Fruit fly (Drosophila melanogaster) whole organism, embryonic: ENCODE results near the gene Pxd.

ENCODE experiments used
- Antp ChIP-seq: fragments of 200-800 bp; sonication (Bioruptor generic); optimal IDR thresholded peaks from 3 replicates; lab custom pipeline; 2016; ENCODE audit warnings: missing biosample characterization, missing genetic modification characterization
- Atf-2 ChIP-seq: fragments of 200-800 bp; sonication (Bioruptor generic); optimal IDR thresholded peaks from 2 replicates; lab custom pipeline; 2016; ENCODE audit warnings: missing biosample characterization, missing genetic modification characterization
- Atf6 ChIP-seq: fragments of 200-800 bp; sonication (Bioruptor generic); IDR thresholded peaks from 2 replicates; pipeline ENCODE4 v1.3.6; 2022; ENCODE audit warnings: missing biosample characterization, missing genetic modification characterization
- B-H2 ChIP-seq: fragments of 200-800 bp; sonication (Bioruptor generic); optimal IDR thresholded peaks from 2 replicates; lab custom pipeline; 2018; ENCODE audit warnings: missing biosample characterization, mild to moderate bottlenecking, missing genetic modification characterization
- CG10366 ChIP-seq: fragments of 200-800 bp; sonication (Bioruptor generic); IDR thresholded peaks from 2 replicates; pipeline ENCODE4 v1.3.6; 2022; ENCODE audit warnings: missing biosample characterization, missing genetic modification characterization
- CG1233 ChIP-seq: fragments of 200-800 bp; sonication (Bioruptor generic); optimal IDR thresholded peaks from 4 replicates; lab custom pipeline; 2018; ENCODE audit warnings: missing biosample characterization, mild to moderate bottlenecking, missing genetic modification characterization
- CG14014 ChIP-seq: fragments of 200-800 bp; sonication (Bioruptor generic); IDR thresholded peaks from 2 replicates; pipeline ENCODE4 v1.3.6; 2022; ENCODE audit warnings: missing biosample characterization, missing genetic modification characterization
- CG15073 ChIP-seq: fragments of 200-800 bp; sonication (Bioruptor generic); optimal IDR thresholded peaks from 2 replicates; lab custom pipeline; 2016; ENCODE audit warnings: missing biosample characterization, missing genetic modification characterization
- CG15601 ChIP-seq: fragments of 200-800 bp; sonication (Bioruptor generic); optimal IDR thresholded peaks from 3 replicates; lab custom pipeline; 2019; ENCODE audit warnings: missing biosample characterization, mild to moderate bottlenecking, missing genetic modification characterization, moderate library complexity
- CG17912 ChIP-seq: fragments of 200-800 bp; sonication (Bioruptor generic); optimal IDR thresholded peaks from 2 replicates; lab custom pipeline; 2018; ENCODE audit warnings: missing biosample characterization, mild to moderate bottlenecking, missing genetic modification characterization
- CG30403 ChIP-seq: fragments of 200-800 bp; sonication (Bioruptor generic); optimal IDR thresholded peaks from 3 replicates; lab custom pipeline; 2016; ENCODE audit warnings: missing biosample characterization, missing genetic modification characterization
- CG32767 ChIP-seq: fragments of 200-800 bp; sonication (Bioruptor generic); IDR thresholded peaks from 2 replicates; pipeline ENCODE4 v1.3.6; 2022; ENCODE audit warnings: missing biosample characterization, missing genetic modification characterization
- CG3838 ChIP-seq: fragments of 200-800 bp; sonication (Bioruptor generic); optimal IDR thresholded peaks from 3 replicates; lab custom pipeline; 2016; ENCODE audit warnings: missing biosample characterization, missing genetic modification characterization
- CG5180 ChIP-seq: fragments of 200-800 bp; sonication (Bioruptor generic); optimal IDR thresholded peaks from 3 replicates; lab custom pipeline; 2017; ENCODE audit warnings: missing biosample characterization, missing genetic modification characterization, mild to moderate bottlenecking, moderate library complexity, missing genetic modification reagents
- CG6175 ChIP-seq: fragments of 200-800 bp; sonication (Bioruptor generic); IDR thresholded peaks from 3 replicates; pipeline ENCODE4 v1.3.6; 2022; ENCODE audit warnings: missing biosample characterization, missing genetic modification characterization
- CG7271 ChIP-seq: fragments of 200-800 bp; sonication (Bioruptor generic); optimal IDR thresholded peaks from 2 replicates; lab custom pipeline; 2018; ENCODE audit warnings: missing biosample characterization, mild to moderate bottlenecking, missing genetic modification characterization, moderate library complexity
- CG7786 ChIP-seq: fragments of 200-800 bp; sonication (Bioruptor generic); optimal IDR thresholded peaks from 2 replicates; lab custom pipeline; 2016; ENCODE audit warnings: missing biosample characterization, missing genetic modification characterization
- CG7928 ChIP-seq: fragments of 200-800 bp; sonication (Bioruptor generic); optimal IDR thresholded peaks from 2 replicates; lab custom pipeline; 2017; ENCODE audit warnings: missing biosample characterization, mild to moderate bottlenecking, missing genetic modification characterization
- CG7987 ChIP-seq: fragments of 200-800 bp; sonication (Bioruptor generic); optimal IDR thresholded peaks from 2 replicates; lab custom pipeline; 2018; ENCODE audit warnings: missing biosample characterization, mild to moderate bottlenecking, missing genetic modification characterization, moderate library complexity
- CG8290 ChIP-seq, 3 experiments: fragments of 200-800 bp; sonication (Bioruptor generic); optimal IDR thresholded peaks; 2 replicates each; lab custom pipeline; 2016 to 2019; ENCODE audit warnings: missing biosample characterization in 3 of 3, missing genetic modification characterization in 3 of 3, mild to moderate bottlenecking in 2 of 3, moderate library complexity in 1 of 3
- CG8478 ChIP-seq: fragments of >200 bp; optimal IDR thresholded peaks from 2 replicates; lab custom pipeline; 2018
- CG9215 ChIP-seq: fragments of 200-800 bp; sonication (Bioruptor generic); IDR thresholded peaks from 2 replicates; pipeline ENCODE4 v1.3.6; 2022; ENCODE audit warnings: missing biosample characterization, missing genetic modification characterization
- CHES-1-like ChIP-seq: fragments of 200-800 bp; sonication (Bioruptor generic); optimal IDR thresholded peaks from 2 replicates; lab custom pipeline; 2016; ENCODE audit warnings: missing biosample characterization, missing genetic modification characterization
- Camta ChIP-seq: fragments of 200-800 bp; sonication (Bioruptor generic); optimal IDR thresholded peaks from 2 replicates; lab custom pipeline; 2016; ENCODE audit warnings: missing biosample characterization, missing genetic modification characterization
- Dek ChIP-seq: fragments of 200-800 bp; sonication (Bioruptor generic); optimal IDR thresholded peaks from 3 replicates; lab custom pipeline; 2019; ENCODE audit warnings: missing biosample characterization, mild to moderate bottlenecking, missing genetic modification characterization, moderate library complexity
- Elba2 ChIP-seq: fragments of 200-800 bp; sonication (Bioruptor generic); optimal IDR thresholded peaks from 3 replicates; lab custom pipeline; 2016; ENCODE audit warnings: missing biosample characterization, missing genetic modification characterization
- H15 ChIP-seq: fragments of 200-800 bp; sonication (Bioruptor generic); IDR thresholded peaks from 3 replicates; pipeline ENCODE4 v1.3.6; 2022; ENCODE audit warnings: missing biosample characterization, missing genetic modification characterization
- Hr3 ChIP-seq: fragments of 200-800 bp; sonication (Bioruptor generic); optimal IDR thresholded peaks from 3 replicates; lab custom pipeline; 2016; ENCODE audit warnings: missing biosample characterization, missing genetic modification characterization
- NFAT ChIP-seq: fragments of 200-800 bp; sonication (Bioruptor generic); IDR thresholded peaks from 2 replicates; pipeline ENCODE4 v1.3.6; 2022; ENCODE audit warnings: missing biosample characterization, missing genetic modification characterization
- NK7.1 ChIP-seq: fragments of 200-800 bp; sonication (Bioruptor generic); optimal IDR thresholded peaks from 3 replicates; lab custom pipeline; 2016; ENCODE audit warnings: missing biosample characterization, missing genetic modification characterization
- PHDP ChIP-seq: fragments of 200-800 bp; sonication (Bioruptor generic); optimal IDR thresholded peaks from 3 replicates; lab custom pipeline; 2018; ENCODE audit warnings: missing biosample characterization, mild to moderate bottlenecking, missing genetic modification characterization, moderate library complexity
- Ravus ChIP-seq: fragments of 200-800 bp; sonication (Bioruptor generic); IDR thresholded peaks from 2 replicates; pipeline ENCODE4 v1.3.6; 2022; ENCODE audit warnings: missing biosample characterization, missing genetic modification characterization
- Six4 ChIP-seq: fragments of 200-800 bp; sonication (Bioruptor generic); optimal IDR thresholded peaks from 2 replicates; lab custom pipeline; 2016; ENCODE audit warnings: missing biosample characterization, missing genetic modification characterization
- ab ChIP-seq: fragments of 200-800 bp; sonication (Bioruptor generic); optimal IDR thresholded peaks from 2 replicates; lab custom pipeline; 2016; ENCODE audit warnings: missing biosample characterization, missing genetic modification characterization
- ac ChIP-seq: fragments of 200-800 bp; sonication (Bioruptor generic); optimal IDR thresholded peaks from 3 replicates; lab custom pipeline; 2017; ENCODE audit warnings: missing biosample characterization, mild to moderate bottlenecking, missing genetic modification characterization
- caup ChIP-seq: fragments of 200-800 bp; sonication (Bioruptor generic); optimal IDR thresholded peaks from 3 replicates; lab custom pipeline; 2017; ENCODE audit warnings: missing biosample characterization, mild to moderate bottlenecking, missing genetic modification characterization, moderate library complexity; ENCODE audit not compliant: severe bottlenecking
- chinmo ChIP-seq: fragments of 200-800 bp; sonication (Bioruptor generic); IDR thresholded peaks from 4 replicates; pipeline ENCODE4 v1.3.6; 2022; ENCODE audit warnings: missing biosample characterization, missing genetic modification characterization; ENCODE audit not compliant: partially characterized antibody
- crc ChIP-seq: fragments of 200-800 bp; sonication (Bioruptor generic); optimal IDR thresholded peaks from 2 replicates; lab custom pipeline; 2016; ENCODE audit warnings: missing biosample characterization, missing genetic modification characterization
- gem ChIP-seq: fragments of 200-800 bp; sonication (Bioruptor generic); optimal IDR thresholded peaks from 2 replicates; lab custom pipeline; 2019; ENCODE audit warnings: missing biosample characterization, mild to moderate bottlenecking, missing genetic modification characterization, moderate library complexity
- ham ChIP-seq: fragments of 200-800 bp; sonication (Bioruptor generic); IDR thresholded peaks from 2 replicates; pipeline ENCODE4 v1.3.6; 2022; ENCODE audit warnings: missing biosample characterization, missing genetic modification characterization
- her ChIP-seq: fragments of 200-800 bp; sonication (Bioruptor generic); optimal IDR thresholded peaks from 2 replicates; lab custom pipeline; 2016; ENCODE audit warnings: missing biosample characterization, missing genetic modification characterization
- lbe ChIP-seq: fragments of 200-800 bp; sonication (Bioruptor generic); optimal IDR thresholded peaks from 2 replicates; lab custom pipeline; 2016; ENCODE audit warnings: missing biosample characterization, mild to moderate bottlenecking, missing genetic modification characterization
- lilli ChIP-seq: fragments of 200-800 bp; sonication (Bioruptor generic); optimal IDR thresholded peaks from 3 replicates; lab custom pipeline; 2016; ENCODE audit warnings: missing biosample characterization, missing genetic modification characterization
- lmd ChIP-seq: fragments of 200-800 bp; sonication (Bioruptor generic); IDR thresholded peaks from 2 replicates; pipeline ENCODE4 v1.3.6; 2022; ENCODE audit warnings: missing biosample characterization, missing genetic modification characterization
- mam ChIP-seq: fragments of 200-800 bp; sonication (Bioruptor generic); optimal IDR thresholded peaks from 3 replicates; lab custom pipeline; 2016; ENCODE audit warnings: missing biosample characterization, missing genetic modification characterization
- odd ChIP-seq: fragments of 200-800 bp; sonication (Bioruptor generic); optimal IDR thresholded peaks from 2 replicates; lab custom pipeline; 2017; ENCODE audit warnings: missing biosample characterization, mild to moderate bottlenecking, missing genetic modification characterization
- onecut ChIP-seq: fragments of 200-800 bp; sonication (Bioruptor generic); IDR thresholded peaks from 2 replicates; pipeline ENCODE4 v1.3.6; 2022; ENCODE audit warnings: missing biosample characterization, missing genetic modification characterization
- pb ChIP-seq: fragments of 200-800 bp; sonication (Bioruptor generic); optimal IDR thresholded peaks from 3 replicates; lab custom pipeline; 2016; ENCODE audit warnings: missing biosample characterization, missing genetic modification characterization
- pnt ChIP-seq: fragments of 200-800 bp; sonication (Bioruptor generic); optimal IDR thresholded peaks from 3 replicates; lab custom pipeline; 2016; ENCODE audit warnings: missing biosample characterization, missing genetic modification characterization
- salm ChIP-seq: fragments of 200-800 bp; sonication (Bioruptor generic); optimal IDR thresholded peaks from 2 replicates; lab custom pipeline; 2018; ENCODE audit warnings: missing biosample characterization, mild to moderate bottlenecking, missing genetic modification characterization
- sens ChIP-seq: fragments of 200-800 bp; sonication (Bioruptor generic); peaks from one replicate; lab custom pipeline; 2016; ENCODE audit warnings: missing biosample characterization, missing genetic modification characterization
- slp2 ChIP-seq: fragments of 200-800 bp; sonication (Bioruptor generic); optimal IDR thresholded peaks from 2 replicates; lab custom pipeline; 2016; ENCODE audit warnings: missing biosample characterization, missing genetic modification characterization
- vfl ChIP-seq: fragments of 200-800 bp; sonication (Bioruptor generic); optimal IDR thresholded peaks from 2 replicates; lab custom pipeline; 2016; ENCODE audit warnings: missing biosample characterization, missing genetic modification characterization

Gene Pxd

DNA sequence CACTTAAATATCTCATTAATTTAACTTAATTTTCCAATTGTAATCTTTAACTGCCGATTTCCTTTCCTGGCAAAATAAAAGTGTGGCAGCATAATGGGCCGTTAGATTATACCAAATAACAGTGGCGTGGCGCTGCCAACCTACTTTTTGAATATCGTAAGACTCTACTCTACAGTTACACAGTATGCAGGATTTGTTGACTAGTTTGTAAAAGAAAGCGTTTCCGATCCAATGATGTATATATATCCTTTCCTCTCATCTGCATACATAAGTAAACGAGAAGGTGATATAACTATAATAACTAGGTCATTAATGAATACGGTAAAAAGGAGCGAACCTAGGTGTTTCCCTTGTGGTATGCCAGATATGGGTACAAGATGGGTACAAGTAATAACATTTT, 22.6 kb upstream of the Pxd start, which contains the start of gene EMC2B (continued):
- TF ChIP-seq Antp (GFP tag; lab: Kevin White, UChicago) (peak; percentile 52), odd (GFP tag; lab: Kevin White, UChicago) (no peak), pnt (GFP tag; lab: Kevin White, UChicago) (peak; percentile 64), gem (tag; lab: Kevin White, UChicago) (peak; percentile 63), CG7271 (no peak), CG32767 (GFP tag; lab: Robert Waterston, UW) (no peak), B-H2 (peak; percentile 44), Camta (GFP tag; lab: Kevin White, UChicago) (no peak), CG8478 (lab: Kevin White, UChicago) (no peak), lbe (GFP tag; lab: Kevin White, UChicago) (no peak), onecut (GFP tag; lab: Robert Waterston, UW) (no peak; the same call in 1 of the 2 replicates), sens (peak; percentile 86), Hr3 (GFP tag; lab: Kevin White, UChicago) (peak; percentile 39), Dek (peak; percentile 40), lmd (no peak), CG5180 (no peak), CG17912 (GFP tag; lab: Kevin White, UChicago) (peak; percentile 40), salm (no peak), slp2 (GFP tag; lab: Kevin White, UChicago) (no peak), Elba2 (GFP tag; lab: Kevin White, UChicago) (peak; percentile 78), CG7928 (GFP tag; lab: Kevin White, UChicago) (no peak), chinmo (no peak), CG8290 (GFP tag; optimal IDR thresholded peaks at IDR 0.05; lab: Kevin White, UChicago) (peak; percentile 27), CG8290 (tag; optimal IDR thresholded peaks at IDR 0.05; lab: Kevin White, UChicago) (peak in 1 of 2 experiments; percentile 67), NK7.1 (GFP tag; lab: Kevin White, UChicago) (peak; percentile 42), CG30403 (GFP tag; lab: Kevin White, UChicago) (peak; percentile 58), crc (GFP tag; lab: Kevin White, UChicago) (no peak), CG15601 (no peak), Atf6 (no peak), CG7786 (GFP tag; lab: Kevin White, UChicago) (peak; percentile 11), CG10366 (GFP tag; lab: Robert Waterston, UW) (no peak), NFAT (GFP tag; lab: Robert Waterston, UW) (no peak), PHDP (tag; lab: Kevin White, UChicago) (no peak), ham (GFP tag; lab: Robert Waterston, UW) (no peak), her (GFP tag; lab: Kevin White, UChicago) (no peak), pb (GFP tag; lab: Kevin White, UChicago) (peak; percentile 39), CG3838 (GFP tag; lab: Kevin White, UChicago) (no peak), ab (GFP tag; lab: Kevin White, UChicago) (no peak), Atf-2 (GFP tag; lab: Kevin White, UChicago) (no peak), CG6175 (GFP tag; lab: Robert Waterston, UW) (no peak), Six4 (GFP tag; lab: Kevin White, UChicago) (no peak), CG14014 (GFP tag; lab: Robert Waterston, UW) (no peak), CG9215 (GFP tag; lab: Robert Waterston, UW) (no peak), caup (GFP tag; lab: Kevin White, UChicago) (no peak), lilli (GFP tag; lab: Kevin White, UChicago) (peak; percentile 63), CG15073 (GFP tag; lab: Kevin White, UChicago) (no peak), CG1233 (GFP tag; lab: Kevin White, UChicago) (no peak), CG7987 (no peak), vfl (GFP tag; lab: Kevin White, UChicago) (peak; percentile 49), mam (GFP tag; lab: Kevin White, UChicago) (peak; percentile 56), ac (GFP tag; lab: Kevin White, UChicago) (no peak), H15 (GFP tag; lab: Robert Waterston, UW) (no peak), CHES-1-like (GFP tag; lab: Kevin White, UChicago) (no peak), Ravus (GFP tag; lab: Robert Waterston, UW) (no peak)
